Worm (Caenorhabditis elegans) whole organism, young adult: ENCODE data around the gene clpp-1.

Experiments used
- B0336.3 ChIP-seq: fragments of 200-800 bp; sonication (Bioruptor generic); IDR thresholded peaks from 2 replicates; pipeline ENCODE4 v1.3.6; 2022; ENCODE audit warnings: missing genetic modification characterization, missing compliant biosample characterization
- D2030.7 ChIP-seq: fragments of 200-800 bp; sonication (Bioruptor generic); IDR thresholded peaks from 2 replicates; pipeline ENCODE4 v1.3.6; 2022; ENCODE audit warnings: missing genetic modification reagents, missing genetic modification characterization, missing compliant biosample characterization
- F52B5.7 ChIP-seq: sonication (generic microtip); optimal IDR thresholded peaks from 2 replicates; lab custom pipeline; 2016; ENCODE audit warnings: mild to moderate bottlenecking, missing genetic modification characterization, missing compliant biosample characterization
- F55B11.4 ChIP-seq: sonication (generic microtip); optimal IDR thresholded peaks from 2 replicates; lab custom pipeline; 2016; ENCODE audit warnings: missing compliant biosample characterization, missing genetic modification characterization, borderline replicate concordance; ENCODE audit not compliant: insufficient read depth
- K11D2.4 ChIP-seq: fragments of 200-800 bp; sonication (Bioruptor generic); IDR thresholded peaks from 2 replicates; pipeline ENCODE4 v1.3.6; 2022; ENCODE audit warnings: missing genetic modification reagents, missing genetic modification characterization, missing compliant biosample characterization
- K12H6.12 ChIP-seq: fragments of 200-800 bp; sonication (Bioruptor generic); optimal IDR thresholded peaks from 2 replicates; lab custom pipeline; 2018; ENCODE audit warnings: mild to moderate bottlenecking, missing genetic modification characterization, missing compliant biosample characterization
- T26A5.8 ChIP-seq: sonication (generic microtip); optimal IDR thresholded peaks from 2 replicates; lab custom pipeline; 2016; ENCODE audit warnings: missing genetic modification characterization, missing compliant biosample characterization
- Y53G8AR.9 ChIP-seq: fragments of 200-800 bp; sonication (Bioruptor generic); conservative IDR thresholded peaks from 2 replicates; pipeline ENCODE4 v1.3.6; 2022; ENCODE audit warnings: missing genetic modification reagents, missing genetic modification characterization, missing compliant biosample characterization
- Y56A3A.18 ChIP-seq: fragments of 200-800 bp; sonication (Bioruptor generic); IDR thresholded peaks from 2 replicates; pipeline ENCODE4 v1.3.6; 2022; ENCODE audit warnings: missing genetic modification reagents, missing genetic modification characterization, missing compliant biosample characterization
- ZK185.1 ChIP-seq: sonication (generic microtip); optimal IDR thresholded peaks from 2 replicates; lab custom pipeline; 2016; ENCODE audit warnings: mild to moderate bottlenecking, missing genetic modification characterization, missing compliant biosample characterization; ENCODE audit not compliant: poor library complexity, severe bottlenecking
- aptf-3 ChIP-seq: fragments of 200-800 bp; sonication (Bioruptor generic); IDR thresholded peaks from 2 replicates; pipeline ENCODE4 v1.3.6; 2022; ENCODE audit warnings: missing genetic modification characterization, missing compliant biosample characterization
- athp-1 ChIP-seq: sonication (generic microtip); optimal IDR thresholded peaks from 2 replicates; lab custom pipeline; 2017; ENCODE audit warnings: mild to moderate bottlenecking, missing genetic modification characterization, missing compliant biosample characterization
- attf-5 ChIP-seq: fragments of 200-800 bp; sonication (Bioruptor generic); optimal IDR thresholded peaks from 2 replicates; lab custom pipeline; 2018; ENCODE audit warnings: mild to moderate bottlenecking, missing genetic modification characterization, missing compliant biosample characterization
- cebp-2 ChIP-seq: fragments of 200-800 bp; sonication (Bioruptor generic); IDR thresholded peaks from 2 replicates; pipeline ENCODE4 v1.3.6; 2022; ENCODE audit warnings: missing genetic modification characterization, missing compliant biosample characterization
- ceh-100 ChIP-seq: fragments of 200-800 bp; sonication (Bioruptor generic); IDR thresholded peaks from 2 replicates; pipeline ENCODE4 v1.3.6; 2022; ENCODE audit warnings: missing genetic modification reagents, missing genetic modification characterization, missing compliant biosample characterization
- ceh-27 ChIP-seq: fragments of 200-800 bp; sonication (Bioruptor generic); optimal IDR thresholded peaks from 2 replicates; lab custom pipeline; 2018; ENCODE audit warnings: mild to moderate bottlenecking, missing genetic modification characterization, moderate library complexity, missing compliant biosample characterization
- die-1 ChIP-seq: sonication (generic microtip); optimal IDR thresholded peaks from 2 replicates; lab custom pipeline; 2016; ENCODE audit warnings: missing genotype, mild to moderate bottlenecking, missing genetic modification characterization, missing compliant biosample characterization
- dox-1 ChIP-seq: fragments of 200-800 bp; sonication (Bioruptor generic); IDR thresholded peaks from 2 replicates; pipeline ENCODE4 v1.3.6; 2022; ENCODE audit warnings: missing genetic modification reagents, missing genetic modification characterization, missing compliant biosample characterization
- efl-1 ChIP-seq: fragments of 150-350 bp; optimal IDR thresholded peaks from 2 replicates; lab custom pipeline; 2014; ENCODE audit warnings: missing biosample characterization, missing genetic modification reagents, missing genetic modification characterization
- ekl-4 ChIP-seq: fragments of 200-800 bp; sonication (Bioruptor generic); IDR thresholded peaks from 2 replicates; pipeline ENCODE4 v1.3.6; 2022; ENCODE audit warnings: missing genetic modification reagents, missing genetic modification characterization, missing compliant biosample characterization
- gei-17 ChIP-seq: fragments of 200-800 bp; sonication (Bioruptor generic); optimal IDR thresholded peaks from 2 replicates; lab custom pipeline; 2018; ENCODE audit warnings: mild to moderate bottlenecking, missing genetic modification characterization, missing compliant biosample characterization
- hlh-12 ChIP-seq: sonication (generic microtip); optimal IDR thresholded peaks from 2 replicates; lab custom pipeline; 2016; ENCODE audit warnings: missing genetic modification characterization, missing compliant biosample characterization
- hsf-1 ChIP-seq: fragments of 200-800 bp; sonication (Bioruptor generic); IDR thresholded peaks from 2 replicates; pipeline ENCODE4 v1.3.6; 2022; ENCODE audit warnings: missing genetic modification reagents, missing genetic modification characterization, missing compliant biosample characterization
- let-526 ChIP-seq: fragments of 200-800 bp; sonication (Bioruptor generic); IDR thresholded peaks from 2 replicates; pipeline ENCODE4 v1.3.6; 2022; ENCODE audit warnings: missing genetic modification reagents, missing genetic modification characterization, missing compliant biosample characterization
- lin-40 ChIP-seq: sonication (generic microtip); optimal IDR thresholded peaks from 2 replicates; lab custom pipeline; 2016; ENCODE audit warnings: missing genetic modification characterization, mild to moderate bottlenecking, missing compliant biosample characterization, missing genotype, missing genetic modification reagents
- lsy-27 ChIP-seq: sonication (generic microtip); optimal IDR thresholded peaks from 2 replicates; lab custom pipeline; 2017; ENCODE audit warnings: missing genetic modification characterization, mild to moderate bottlenecking, missing compliant biosample characterization, antibody characterized with exemption, missing genotype, borderline replicate concordance; ENCODE audit not compliant: insufficient read depth
- madf-10 ChIP-seq: sonication (generic microtip); optimal IDR thresholded peaks from 2 replicates; lab custom pipeline; 2016; ENCODE audit warnings: mild to moderate bottlenecking, missing genetic modification characterization, missing compliant biosample characterization
- mcd-1 ChIP-seq: fragments of 200-800 bp; sonication (Bioruptor generic); IDR thresholded peaks from 2 replicates; pipeline ENCODE4 v1.3.6; 2022; ENCODE audit warnings: missing genetic modification reagents, missing genetic modification characterization, missing compliant biosample characterization
- nfya-1 ChIP-seq: sonication (generic microtip); optimal IDR thresholded peaks from 2 replicates; lab custom pipeline; 2017; ENCODE audit warnings: antibody characterized with exemption, missing compliant biosample characterization, missing genetic modification characterization, borderline replicate concordance; ENCODE audit not compliant: insufficient read depth
- nhr-80 ChIP-seq: sonication (generic microtip); optimal IDR thresholded peaks from 2 replicates; lab custom pipeline; 2016; ENCODE audit warnings: missing genetic modification characterization, missing compliant biosample characterization
- nhr-90 ChIP-seq: sonication (generic microtip); optimal IDR thresholded peaks from 2 replicates; lab custom pipeline; 2016; ENCODE audit warnings: missing genotype, mild to moderate bottlenecking, missing genetic modification characterization, missing compliant biosample characterization
- rec-8 ChIP-seq, 2 experiments: sonication (generic microtip); optimal IDR thresholded peaks; 2 replicates each; lab custom pipeline; 2016; ENCODE audit warnings: mild to moderate bottlenecking in 2 of 2, missing genetic modification characterization in 2 of 2, missing genetic modification reagents in 2 of 2, missing genotype in 2 of 2, missing biosample characterization in 1 of 2, missing compliant biosample characterization in 1 of 2, moderate library complexity in 1 of 2
- sdz-38 ChIP-seq: sonication (generic microtip); optimal IDR thresholded peaks from 2 replicates; lab custom pipeline; 2016; ENCODE audit warnings: missing genotype, missing genetic modification characterization, missing compliant biosample characterization
- snpc-1.1 ChIP-seq: sonication (generic microtip); optimal IDR thresholded peaks from 2 replicates; lab custom pipeline; 2017; ENCODE audit warnings: missing genetic modification characterization, mild to moderate bottlenecking, missing compliant biosample characterization, antibody characterized with exemption, moderate library complexity, missing genotype, missing genetic modification reagents; ENCODE audit not compliant: insufficient read depth
- snpc-1.3 ChIP-seq: sonication (generic microtip); optimal IDR thresholded peaks from 2 replicates; lab custom pipeline; 2017; ENCODE audit warnings: missing genetic modification characterization, mild to moderate bottlenecking, missing compliant biosample characterization, antibody characterized with exemption, moderate library complexity, missing genotype, missing genetic modification reagents; ENCODE audit not compliant: insufficient read depth
- sptf-2 ChIP-seq: fragments of 200-800 bp; sonication (Bioruptor generic); optimal IDR thresholded peaks from 2 replicates; lab custom pipeline; 2018; ENCODE audit warnings: mild to moderate bottlenecking, missing genetic modification characterization, missing compliant biosample characterization
- tbp1 ChIP-seq: fragments of 200-800 bp; sonication (Bioruptor generic); optimal IDR thresholded peaks from 2 replicates; lab custom pipeline; 2018; ENCODE audit warnings: mild to moderate bottlenecking, missing genetic modification characterization, missing compliant biosample characterization
- tlf-1 ChIP-seq: fragments of 200-800 bp; sonication (Bioruptor generic); optimal IDR thresholded peaks from 2 replicates; lab custom pipeline; 2018; ENCODE audit warnings: mild to moderate bottlenecking, missing genetic modification characterization, missing compliant biosample characterization
- zfh-2 ChIP-seq: fragments of 200-800 bp; sonication (Bioruptor generic); conservative IDR thresholded peaks from 2 replicates; pipeline ENCODE4 v1.3.6; 2022; ENCODE audit warnings: missing genetic modification reagents, missing genetic modification characterization, missing compliant biosample characterization
- ztf-26 ChIP-seq: sonication (generic microtip); optimal IDR thresholded peaks from 2 replicates; lab custom pipeline; 2017; ENCODE audit warnings: missing genetic modification characterization, missing compliant biosample characterization

The clpp-1 gene

ce11 chrII:10300954-10301353, 1.7 kb downstream of the clpp-1 start, which contains the start of gene mdt-22 (continued):
- TF ChIP-seq F55B11.4 (tag; lab: Kevin White, UChicago) (no peak), madf-10 (tag; lab: Kevin White, UChicago) (peak; percentile 30), ekl-4 (GFP tag; lab: Robert Waterston, UW) (peak; percentile 82), Y56A3A.18 (GFP tag; lab: Robert Waterston, UW) (0 out of 2 replicates have a peak, but pooled peaks have one; percentile 7), T26A5.8 (tag; lab: Kevin White, UChicago) (peak; percentile 14), nhr-90 (tag; lab: Kevin White, UChicago) (peak; percentile 17), tlf-1 (GFP tag; lab: Kevin White, UChicago) (peak; percentile 60), rec-8 (tag; optimal IDR thresholded peaks at IDR 0.05; lab: Kevin White, UChicago) (peak in 1 of 2 experiments; percentile 2), hsf-1 (GFP tag; lab: Robert Waterston, UW) (peak; percentile 58; the same call in 1 of the 2 replicates), D2030.7 (GFP tag; lab: Robert Waterston, UW) (peak; percentile 58; the same call in 1 of the 2 replicates), ceh-100 (GFP tag; lab: Robert Waterston, UW) (peak; percentile 71), ztf-26 (tag; lab: Kevin White, UChicago) (no peak), tbp1 (GFP tag; lab: Kevin White, UChicago) (peak; percentile 72), attf-5 (GFP tag; lab: Kevin White, UChicago) (peak; percentile 64), athp-1 (tag; lab: Kevin White, UChicago) (peak; percentile 50), F52B5.7 (tag; lab: Kevin White, UChicago) (peak; percentile 41), lin-40 (tag; lab: Kevin White, UChicago) (peak; percentile 65), let-526 (GFP tag; lab: Robert Waterston, UW) (no peak), nhr-80 (tag; lab: Kevin White, UChicago) (peak; percentile 26), dox-1 (GFP tag; lab: Robert Waterston, UW) (peak; percentile 76; the same call in 1 of the 2 replicates), sdz-38 (tag; lab: Kevin White, UChicago) (no peak), ZK185.1 (tag; lab: Kevin White, UChicago) (peak; percentile 66)

ce11 chrII:10300082-10300749, 2.4 kb downstream of the clpp-1 start, which contains the start of gene nep-26:
Gene nep-26 (minus strand): TSS chrII:10300132.
- TF ChIP-seq efl-1 (GFP tag; lab: Kevin White, UChicago) (no peak), lsy-27 (no peak), hsf-1 (GFP tag; lab: Robert Waterston, UW) (0 out of 2 replicates have a peak, but pooled peaks have one; percentile 17), ZK185.1 (tag; lab: Kevin White, UChicago) (no peak), dox-1 (GFP tag; lab: Robert Waterston, UW) (no peak), K12H6.12 (tag; lab: Kevin White, UChicago) (no peak), aptf-3 (GFP tag; lab: Robert Waterston, UW) (no peak), K11D2.4 (GFP tag; lab: Robert Waterston, UW) (0 out of 2 replicates have a peak, but pooled peaks have one; percentile 25)

ce11 chrII:10294262-10294661, 8.4 kb downstream of the clpp-1 start:
- TF ChIP-seq rec-8 (tag; optimal IDR thresholded peaks at IDR 0.05; lab: Kevin White, UChicago) (no peak), lin-40 (tag; lab: Kevin White, UChicago) (peak; percentile 15), sptf-2 (no peak)
- TF ChIP-seq, all 124 proteins: peak for 1

ce11 chrII:10288926-10289325, 13.7 kb downstream of the clpp-1 start:
- no peak for TF ChIP-seq snpc-1.3 (tag; lab: Kevin White, UChicago)
- TF ChIP-seq nfya-1 (tag; lab: Kevin White, UChicago) = no peak
- TF ChIP-seq hlh-12 (tag; lab: Kevin White, UChicago) = no peak
- no peak for TF ChIP-seq cebp-2 (GFP tag; lab: Robert Waterston, UW)
- no peak for TF ChIP-seq zfh-2 (GFP tag; lab: Robert Waterston, UW)
- no peak for TF ChIP-seq mcd-1 (GFP tag; lab: Robert Waterston, UW)
- TF ChIP-seq gei-17 (GFP tag; lab: Kevin White, UChicago) = no peak
- TF ChIP-seq B0336.3 (GFP tag; lab: Robert Waterston, UW) = no peak
- no peak for TF ChIP-seq snpc-1.1
- TF ChIP-seq nhr-90 (tag; lab: Kevin White, UChicago) = no peak
- TF ChIP-seq die-1 (tag; lab: Kevin White, UChicago) = no peak
- no peak for TF ChIP-seq Y53G8AR.9
- no peak for TF ChIP-seq ztf-26 (tag; lab: Kevin White, UChicago)
- no peak for TF ChIP-seq ceh-27 (GFP tag; lab: Kevin White, UChicago)
- no peak for TF ChIP-seq lin-40 (tag; lab: Kevin White, UChicago)
